Worm (Caenorhabditis elegans) whole organism, L2 larva: Measurements from ENCODE around the gene C31B8.1.

ENCODE experiments used
- F13H6.1 ChIP-seq: sonication (generic microtip); optimal IDR thresholded peaks from 2 replicates; lab custom pipeline; 2016; ENCODE audit warnings: missing genetic modification characterization, missing compliant biosample characterization
- aly-2 ChIP-seq: fragments of 150-350 bp; optimal IDR thresholded peaks from 2 replicates; lab custom pipeline; 2014; ENCODE audit warnings: missing biosample characterization, missing genetic modification characterization
- blmp-1 ChIP-seq: sonication (generic microtip); optimal IDR thresholded peaks from 2 replicates; lab custom pipeline; 2017; ENCODE audit warnings: missing genetic modification characterization, mild to moderate bottlenecking, missing compliant biosample characterization, antibody characterized with exemption, moderate library complexity; ENCODE audit not compliant: insufficient read depth
- ceh-16 ChIP-seq: fragments of 150-350 bp; optimal IDR thresholded peaks from 2 replicates; lab custom pipeline; 2014; ENCODE audit warnings: missing biosample characterization, missing genetic modification characterization
- ceh-82 ChIP-seq: fragments of 150-350 bp; optimal IDR thresholded peaks from 2 replicates; lab custom pipeline; 2014; ENCODE audit warnings: missing biosample characterization, missing genetic modification characterization
- elt-3 ChIP-seq: sonication (generic microtip); optimal IDR thresholded peaks from 2 replicates; lab custom pipeline; 2017; ENCODE audit warnings: missing biosample characterization, missing genetic modification characterization
- fos-1 ChIP-seq: fragments of 150-350 bp; optimal IDR thresholded peaks from 2 replicates; lab custom pipeline; 2014; ENCODE audit warnings: missing biosample characterization, missing genetic modification characterization
- lin-13 ChIP-seq: fragments of 150-350 bp; optimal IDR thresholded peaks from 2 replicates; lab custom pipeline; 2014; ENCODE audit warnings: missing biosample characterization, missing genetic modification reagents, missing genetic modification characterization
- lin-39 ChIP-seq: fragments of 150-350 bp; optimal IDR thresholded peaks from 2 replicates; lab custom pipeline; 2014; ENCODE audit warnings: missing biosample characterization, missing genetic modification reagents, missing genetic modification characterization
- mab-5 ChIP-seq: fragments of 150-350 bp; optimal IDR thresholded peaks from 2 replicates; lab custom pipeline; 2014; ENCODE audit warnings: missing biosample characterization, missing genetic modification characterization
- mdl-1 ChIP-seq, 2 experiments: fragments of 150-350 bp in 1 of 2; sonication (generic microtip) in 1 of 2; optimal IDR thresholded peaks; 2 replicates each; lab custom pipeline; 2017; ENCODE audit warnings: missing biosample characterization in 2 of 2, missing genetic modification characterization in 2 of 2
- skn-1 ChIP-seq: sonication (generic microtip); optimal IDR thresholded peaks from 2 replicates; lab custom pipeline; 2017; ENCODE audit warnings: missing biosample characterization, missing genetic modification characterization
- snpc-4 ChIP-seq: fragments of 150-350 bp; optimal IDR thresholded peaks from 2 replicates; lab custom pipeline; 2014; ENCODE audit warnings: missing biosample characterization, missing genetic modification characterization
- ztf-11 ChIP-seq: sonication (generic microtip); optimal IDR thresholded peaks from 2 replicates; lab custom pipeline; 2017; ENCODE audit warnings: missing biosample characterization, missing genetic modification characterization

ce11 chrV:2938497-2938896 lies 7.1 kb downstream of the C31B8.1 start, which contains the start of gene srw-141:
- TF ChIP-seq aly-2 (tag; lab: Kevin White, UChicago) (no peak), ceh-16 (tag; lab: Kevin White, UChicago) (no peak), snpc-4 (tag; lab: Kevin White, UChicago) (no peak), elt-3 (tag; lab: Kevin White, UChicago) (no peak), ztf-11 (tag; lab: Kevin White, UChicago) (no peak), skn-1 (tag; lab: Kevin White, UChicago) (no peak), ceh-82 (tag; lab: Kevin White, UChicago) (no peak), mdl-1 (tag; optimal IDR thresholded peaks at IDR 0.05; lab: Kevin White, UChicago) (no peak), mab-5 (tag; lab: Kevin White, UChicago) (no peak), blmp-1 (tag; lab: Kevin White, UChicago) (no peak), lin-13 (GFP tag; lab: Kevin White, UChicago) (no peak), F13H6.1 (tag; lab: Kevin White, UChicago) (no peak), lin-39 (tag; lab: Kevin White, UChicago) (no peak), fos-1 (tag; lab: Kevin White, UChicago) (no peak)
